Fruit fly (Drosophila melanogaster) whole organism, embryonic: ENCODE measurements around the gene cup.
A peak's percentile ranks its signal among the peaks of the same experiment; 100 is the strongest.

Experiments
- B-H1 ChIP-seq: fragments of 200-800 bp; sonication (Bioruptor generic); IDR thresholded peaks from 3 replicates; pipeline ENCODE4 v1.3.6; 2022; ENCODE audit warnings: missing biosample characterization, missing genetic modification characterization
- Bteb2 ChIP-seq: fragments of 200-800 bp; sonication (Bioruptor generic); optimal IDR thresholded peaks from 2 replicates; lab custom pipeline; 2016; ENCODE audit warnings: missing biosample characterization, missing genetic modification characterization
- CG10267 ChIP-seq: fragments of 200-800 bp; sonication (Bioruptor generic); optimal IDR thresholded peaks from 2 replicates; lab custom pipeline; 2018; ENCODE audit warnings: missing biosample characterization, mild to moderate bottlenecking, missing genetic modification characterization, moderate library complexity
- CG11560 ChIP-seq: fragments of 200-800 bp; sonication (Bioruptor generic); IDR thresholded peaks from 3 replicates; pipeline ENCODE4 v1.3.6; 2022; ENCODE audit warnings: missing biosample characterization, missing genetic modification characterization
- CG12744 ChIP-seq: fragments of 200-800 bp; sonication (Bioruptor generic); optimal IDR thresholded peaks from 2 replicates; lab custom pipeline; 2016; ENCODE audit warnings: missing biosample characterization, missing genetic modification characterization
- CG13894 ChIP-seq: fragments of 200-800 bp; sonication (Bioruptor generic); optimal IDR thresholded peaks from 3 replicates; lab custom pipeline; 2018; ENCODE audit warnings: missing biosample characterization, mild to moderate bottlenecking, missing genetic modification characterization, moderate library complexity
- CG1529 ChIP-seq: fragments of 200-800 bp; sonication (Bioruptor generic); optimal IDR thresholded peaks from 3 replicates; lab custom pipeline; 2018; ENCODE audit warnings: missing biosample characterization, missing genetic modification characterization
- CG1602 ChIP-seq: fragments of 200-800 bp; sonication (Bioruptor generic); optimal IDR thresholded peaks from 3 replicates; lab custom pipeline; 2016; ENCODE audit warnings: missing biosample characterization, missing genetic modification characterization
- CG16779 ChIP-seq: fragments of 200-800 bp; sonication (Bioruptor generic); IDR thresholded peaks from 2 replicates; pipeline ENCODE4 v1.3.6; 2022; ENCODE audit warnings: missing biosample characterization, missing genetic modification characterization
- CG18476 ChIP-seq: fragments of 200-800 bp; sonication (Bioruptor generic); optimal IDR thresholded peaks from 2 replicates; lab custom pipeline; 2016; ENCODE audit warnings: missing biosample characterization, mild to moderate bottlenecking, missing genetic modification characterization
- CG4360 ChIP-seq: fragments of 200-800 bp; sonication (Bioruptor generic); IDR thresholded peaks from 2 replicates; pipeline ENCODE4 v1.3.6; 2022; ENCODE audit warnings: missing biosample characterization, missing genetic modification characterization
- CG4424 ChIP-seq: fragments of 200-800 bp; sonication (Bioruptor generic); optimal IDR thresholded peaks from 3 replicates; lab custom pipeline; 2016; ENCODE audit warnings: missing biosample characterization, missing genetic modification characterization
- CG6254 ChIP-seq: fragments of 200-800 bp; sonication (Bioruptor generic); optimal IDR thresholded peaks from 3 replicates; lab custom pipeline; 2017; ENCODE audit warnings: mild to moderate bottlenecking, missing biosample characterization, missing genetic modification reagents, missing genetic modification characterization
- CG7786 ChIP-seq: fragments of 200-800 bp; sonication (Bioruptor generic); optimal IDR thresholded peaks from 2 replicates; lab custom pipeline; 2016; ENCODE audit warnings: missing biosample characterization, missing genetic modification characterization
- CG7987 ChIP-seq: fragments of 200-800 bp; sonication (Bioruptor generic); optimal IDR thresholded peaks from 2 replicates; lab custom pipeline; 2018; ENCODE audit warnings: missing biosample characterization, mild to moderate bottlenecking, missing genetic modification characterization, moderate library complexity
- CG8388 ChIP-seq: fragments of 200-800 bp; sonication (Bioruptor generic); optimal IDR thresholded peaks from 2 replicates; lab custom pipeline; 2019; ENCODE audit warnings: missing biosample characterization, mild to moderate bottlenecking, missing genetic modification characterization, moderate library complexity
- CG9215 ChIP-seq: fragments of 200-800 bp; sonication (Bioruptor generic); IDR thresholded peaks from 2 replicates; pipeline ENCODE4 v1.3.6; 2022; ENCODE audit warnings: missing biosample characterization, missing genetic modification characterization
- CG9817 ChIP-seq: fragments of 200-800 bp; sonication (Bioruptor generic); optimal IDR thresholded peaks from 2 replicates; lab custom pipeline; 2018; ENCODE audit warnings: missing biosample characterization, mild to moderate bottlenecking, missing genetic modification characterization, moderate library complexity
- CG9876 ChIP-seq: fragments of 200-800 bp; sonication (Bioruptor generic); optimal IDR thresholded peaks from 2 replicates; lab custom pipeline; 2016; ENCODE audit warnings: missing biosample characterization, missing genetic modification characterization
- CrebB ChIP-seq: fragments of 200-800 bp; sonication (Bioruptor generic); optimal IDR thresholded peaks from 3 replicates; lab custom pipeline; 2018; ENCODE audit warnings: missing biosample characterization, mild to moderate bottlenecking, missing genetic modification characterization
- D19A ChIP-seq: fragments of 200-800 bp; optimal IDR thresholded peaks from 3 replicates; lab custom pipeline; 2019; ENCODE audit warnings: missing biosample characterization, mild to moderate bottlenecking, missing genetic modification characterization, moderate library complexity
- Dad ChIP-seq: fragments of 200-800 bp; sonication (Bioruptor generic); optimal IDR thresholded peaks from 3 replicates; lab custom pipeline; 2016; ENCODE audit warnings: missing biosample characterization, missing genetic modification characterization
- HLH3B ChIP-seq: fragments of 200-800 bp; sonication (Bioruptor generic); IDR thresholded peaks from 2 replicates; pipeline ENCODE4 v1.3.6; 2022; ENCODE audit warnings: missing biosample characterization, missing genetic modification characterization
- Kr ChIP-seq: fragments of 200-800 bp; sonication (Bioruptor generic); optimal IDR thresholded peaks from 2 replicates; lab custom pipeline; 2017; ENCODE audit warnings: missing biosample characterization, mild to moderate bottlenecking, missing genetic modification characterization
- Lim3 ChIP-seq: fragments of 200-800 bp; sonication (Bioruptor generic); IDR thresholded peaks from 2 replicates; pipeline ENCODE4 v1.3.6; 2022; ENCODE audit warnings: missing biosample characterization, missing genetic modification characterization
- NC2α ChIP-seq: fragments of 200-800 bp; sonication (Bioruptor generic); optimal IDR thresholded peaks from 2 replicates; lab custom pipeline; 2016; ENCODE audit warnings: missing biosample characterization, missing genetic modification characterization
- Oli ChIP-seq: fragments of 200-800 bp; sonication (Bioruptor generic); optimal IDR thresholded peaks from 2 replicates; lab custom pipeline; 2018; ENCODE audit warnings: missing biosample characterization, mild to moderate bottlenecking, missing genetic modification characterization, moderate library complexity
- Poxn ChIP-seq: fragments of 200-800 bp; sonication (Bioruptor generic); IDR thresholded peaks from 2 replicates; pipeline ENCODE4 v1.3.6; 2022; ENCODE audit warnings: missing biosample characterization, missing genetic modification characterization
- Rx ChIP-seq: fragments of 200-800 bp; sonication (Bioruptor generic); IDR thresholded peaks from 2 replicates; pipeline ENCODE4 v1.3.6; 2022; ENCODE audit warnings: missing biosample characterization, missing genetic modification characterization
- Taf1 ChIP-seq: fragments of 200-800 bp; sonication (Bioruptor generic); IDR thresholded peaks from 2 replicates; pipeline ENCODE4 v1.3.6; 2022; ENCODE audit warnings: missing biosample characterization, missing genetic modification characterization
- az2 ChIP-seq: fragments of 200-800 bp; sonication (Bioruptor generic); optimal IDR thresholded peaks from 3 replicates; lab custom pipeline; 2016; ENCODE audit warnings: missing biosample characterization, missing genetic modification characterization
- bab2 ChIP-seq: fragments of 200-800 bp; sonication (Bioruptor generic); optimal IDR thresholded peaks from 2 replicates; lab custom pipeline; 2016; ENCODE audit warnings: missing biosample characterization, missing genetic modification characterization
- croc ChIP-seq: fragments of 200-800 bp; sonication (Bioruptor generic); conservative IDR thresholded peaks from 3 replicates; pipeline ENCODE4 v1.3.6; 2022; ENCODE audit warnings: missing biosample characterization, missing genetic modification characterization
- dati ChIP-seq: fragments of 200-800 bp; sonication (Bioruptor generic); IDR thresholded peaks from 2 replicates; pipeline ENCODE4 v1.3.6; 2022; ENCODE audit warnings: missing biosample characterization, missing genetic modification characterization
- dimm ChIP-seq: fragments of 200-800 bp; sonication (Bioruptor generic); IDR thresholded peaks from 2 replicates; pipeline ENCODE4 v1.3.6; 2022; ENCODE audit warnings: missing biosample characterization, missing genetic modification characterization
- emc ChIP-seq: fragments of 200-800 bp; sonication (Bioruptor generic); optimal IDR thresholded peaks from 2 replicates; lab custom pipeline; 2016; ENCODE audit warnings: missing biosample characterization, missing genetic modification characterization
- gsb-n ChIP-seq: fragments of 200-800 bp; sonication (Bioruptor generic); optimal IDR thresholded peaks from 3 replicates; lab custom pipeline; 2018; ENCODE audit warnings: missing biosample characterization, mild to moderate bottlenecking, missing genetic modification characterization
- klu ChIP-seq: fragments of 200-800 bp; sonication (Bioruptor generic); IDR thresholded peaks from 2 replicates; pipeline ENCODE4 v1.3.6; 2022; ENCODE audit warnings: missing biosample characterization, missing genetic modification characterization
- lov ChIP-seq, 2 experiments: fragments of 200-800 bp in 1 of 2; fragments of >200 bp in 1 of 2; sonication (Bioruptor generic) in 1 of 2; IDR thresholded peaks in 1 of 2; optimal IDR thresholded peaks in 1 of 2; 2 replicates in 1 of 2; 3 replicates in 1 of 2; pipeline versions ENCODE4 v1.3.6 to Lab custom; 2017 to 2022; ENCODE audit warnings: missing biosample characterization in 1 of 2, missing genetic modification characterization in 1 of 2
- nerfin-1 ChIP-seq: fragments of 200-800 bp; sonication (Bioruptor generic); optimal IDR thresholded peaks from 3 replicates; lab custom pipeline; 2019; ENCODE audit warnings: missing biosample characterization, mild to moderate bottlenecking, missing genetic modification characterization, moderate library complexity
- org-1 ChIP-seq: fragments of 200-800 bp; sonication (Bioruptor generic); optimal IDR thresholded peaks from 2 replicates; lab custom pipeline; 2017; ENCODE audit warnings: missing biosample characterization, missing genetic modification characterization
- pita ChIP-seq: fragments of 200-800 bp; sonication (Bioruptor generic); optimal IDR thresholded peaks from 2 replicates; lab custom pipeline; 2017; ENCODE audit warnings: missing biosample characterization, mild to moderate bottlenecking, missing genetic modification characterization
- salm ChIP-seq: fragments of 200-800 bp; sonication (Bioruptor generic); optimal IDR thresholded peaks from 2 replicates; lab custom pipeline; 2018; ENCODE audit warnings: missing biosample characterization, mild to moderate bottlenecking, missing genetic modification characterization
- sima ChIP-seq: fragments of 200-800 bp; sonication (Bioruptor generic); optimal IDR thresholded peaks from 2 replicates; lab custom pipeline; 2016; ENCODE audit warnings: missing biosample characterization, missing genetic modification characterization
- slou ChIP-seq: fragments of 200-800 bp; sonication (Bioruptor generic); optimal IDR thresholded peaks from 3 replicates; lab custom pipeline; 2016; ENCODE audit warnings: missing biosample characterization, missing genetic modification characterization
- stwl ChIP-seq: fragments of 200-800 bp; sonication (Bioruptor generic); optimal IDR thresholded peaks from 3 replicates; lab custom pipeline; 2018; ENCODE audit warnings: missing biosample characterization, mild to moderate bottlenecking, missing genetic modification characterization, moderate library complexity
- trem ChIP-seq: fragments of 200-800 bp; optimal IDR thresholded peaks from 3 replicates; lab custom pipeline; 2019; ENCODE audit warnings: missing biosample characterization, mild to moderate bottlenecking, missing genetic modification characterization, moderate library complexity
- tup ChIP-seq: fragments of 200-800 bp; sonication (Bioruptor generic); optimal IDR thresholded peaks from 2 replicates; lab custom pipeline; 2016; ENCODE audit warnings: missing biosample characterization, mild to moderate bottlenecking, missing genetic modification characterization, moderate library complexity
- wek ChIP-seq: fragments of 200-800 bp; sonication (Bioruptor generic); optimal IDR thresholded peaks from 3 replicates; lab custom pipeline; 2018; ENCODE audit warnings: missing biosample characterization, mild to moderate bottlenecking, missing genetic modification characterization, moderate library complexity
- zfh1 ChIP-seq: fragments of 200-800 bp; sonication (Bioruptor generic); IDR thresholded peaks from 3 replicates; pipeline ENCODE4 v1.3.6; 2022; ENCODE audit warnings: missing biosample characterization, missing genetic modification characterization

Gene cup

dm6 chr2L:6722822-6723749 lies 59.6 kb downstream of the cup start, which contains the start of gene homer (continued):
- TF ChIP-seq az2 (no peak), slou (GFP tag; lab: Kevin White, UChicago) (no peak), croc (GFP tag; lab: Robert Waterston, UW) (no peak), klu (GFP tag; lab: Robert Waterston, UW) (no peak), trem (tag; lab: Kevin White, UChicago) (peak; percentile 65), CG12744 (no peak), CG9876 (GFP tag; lab: Kevin White, UChicago) (no peak), bab2 (GFP tag; lab: Kevin White, UChicago) (no peak), CG9215 (0 out of 2 replicates have a peak, but pooled peaks have one; percentile 26), nerfin-1 (tag; lab: Kevin White, UChicago) (peak; percentile 5), CrebB (tag; lab: Kevin White, UChicago) (no peak), Oli (tag; lab: Kevin White, UChicago) (no peak), Rx (GFP tag; lab: Robert Waterston, UW) (no peak), dati (no peak), gsb-n (peak; percentile 48), B-H1 (no peak), org-1 (GFP tag; lab: Kevin White, UChicago) (no peak), HLH3B (no peak), CG18476 (GFP tag; lab: Kevin White, UChicago) (no peak), CG16779 (no peak), CG1602 (GFP tag; lab: Kevin White, UChicago) (no peak), lov (optimal IDR thresholded peaks at IDR 0.05; lab: Kevin White, UChicago) (no peak), lov (GFP tag; IDR thresholded peaks at IDR 0.05; lab: Robert Waterston, UW) (no peak), tup (GFP tag; lab: Kevin White, UChicago) (no peak), dimm (GFP tag; lab: Robert Waterston, UW) (no peak), Bteb2 (GFP tag; lab: Kevin White, UChicago) (no peak), CG6254 (GFP tag; lab: Kevin White, UChicago) (no peak), salm (tag; lab: Kevin White, UChicago) (no peak), CG9817 (no peak), CG7987 (GFP tag; lab: Kevin White, UChicago) (no peak), zfh1 (GFP tag; lab: Robert Waterston, UW) (no peak), CG11560 (tag; lab: Robert Waterston, UW) (peak; percentile 97), Dad (GFP tag; lab: Kevin White, UChicago) (no peak), sima (GFP tag; lab: Kevin White, UChicago) (no peak), CG4360 (GFP tag; lab: Robert Waterston, UW) (peak; percentile 99), CG10267 (tag; lab: Kevin White, UChicago) (peak; percentile 28), pita (GFP tag; lab: Kevin White, UChicago) (no peak), CG7786 (no peak), stwl (peak; percentile 67), Lim3 (GFP tag; lab: Robert Waterston, UW) (no peak), Poxn (GFP tag; lab: Robert Waterston, UW) (no peak), wek (GFP tag; lab: Kevin White, UChicago) (no peak), Taf1 (GFP tag; lab: Robert Waterston, UW) (no peak), emc (GFP tag; lab: Kevin White, UChicago) (no peak), CG13894 (no peak), CG8388 (GFP tag; lab: Kevin White, UChicago) (no peak), Kr (no peak), CG4424 (GFP tag; lab: Kevin White, UChicago) (no peak), D19A (tag; lab: Kevin White, UChicago) (no peak), NC2α (GFP tag; lab: Kevin White, UChicago) (no peak), CG1529 (GFP tag; lab: Kevin White, UChicago) (no peak)
